Comparison of ENCODE assay signal across 5 fruit fly cellular contexts in the genomic region with DNA sequence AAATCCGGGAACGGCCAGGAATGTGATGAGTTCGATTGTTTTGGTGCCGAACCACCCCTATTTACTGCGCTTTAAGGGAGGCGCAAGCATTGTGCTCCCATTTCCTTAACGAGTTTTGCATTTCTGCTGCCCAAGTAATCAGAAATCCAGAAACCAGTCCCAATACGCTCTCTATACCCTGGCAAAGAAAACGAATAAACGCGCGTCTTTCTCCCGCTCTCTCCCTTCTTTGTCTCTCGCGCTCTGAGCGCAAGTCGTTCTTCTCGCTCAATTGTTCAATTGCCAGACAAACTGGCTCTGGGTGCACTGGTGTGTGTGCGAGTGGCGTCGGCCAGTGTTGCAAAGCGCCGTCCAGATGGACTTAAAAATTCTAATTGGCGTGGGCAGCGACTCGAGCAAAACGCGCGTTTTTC.
TF ChIP-seq lines count a peak whose summit lies in the region.

No protein-coding gene starts in this region.

TF ChIP-seq in whole organism, adult, 20 proteins besides CTCF, POLR2A, EP300 and RAD21 (continued from another document):
- peak; percentile 62 for TF ChIP-seq toe (GFP tag; optimal IDR thresholded peaks at IDR 0.05; lab: Kevin White, UChicago)
- peak; percentile 76 for TF ChIP-seq cic (GFP tag; optimal IDR thresholded peaks at IDR 0.05; lab: Kevin White, UChicago)
- peak; percentile 71 for TF ChIP-seq CG5204 (GFP tag; optimal IDR thresholded peaks at IDR 0.05; lab: Kevin White, UChicago)
- TF ChIP-seq CG7045 (GFP tag; optimal IDR thresholded peaks at IDR 0.05; lab: Kevin White, UChicago), result peak; percentile 94
- TF ChIP-seq ovo (GFP tag; optimal IDR thresholded peaks at IDR 0.05; lab: Kevin White, UChicago), result peak; percentile 36

TF ChIP-seq in whole organism, embryonic, 481 proteins besides CTCF, POLR2A, EP300 and RAD21 (continued from another document and continues in another):
- TF ChIP-seq CG8089 (GFP tag; optimal IDR thresholded peaks at IDR 0.05; lab: Kevin White, UChicago), result peak; percentile 98
- TF ChIP-seq CkIIα-i1 (GFP tag; IDR thresholded peaks at IDR 0.05; lab: Robert Waterston, UW), result peak; percentile 82; the same call in 1 of the 2 replicates
- TF ChIP-seq Ptx1 (GFP tag; IDR thresholded peaks at IDR 0.05; lab: Robert Waterston, UW), result peak; percentile 99
- peak; percentile 82 for TF ChIP-seq CG31365 (tag; optimal IDR thresholded peaks at IDR 0.05; lab: Kevin White, UChicago)
- TF ChIP-seq CG15479 (GFP tag; optimal IDR thresholded peaks at IDR 0.05; lab: Kevin White, UChicago), result peak; percentile 81
- TF ChIP-seq sc (optimal IDR thresholded peaks at IDR 0.05; lab: Kevin White, UChicago), result no peak
- peak; percentile 97 for TF ChIP-seq sc (GFP tag; optimal IDR thresholded peaks at IDR 0.05; lab: Kevin White, UChicago)
- peak; percentile 95 for TF ChIP-seq kay (GFP tag; optimal IDR thresholded peaks at IDR 0.05; lab: Kevin White, UChicago)
- TF ChIP-seq Fer1 (GFP tag; optimal IDR thresholded peaks at IDR 0.05; lab: Kevin White, UChicago), result peak; percentile 91
- TF ChIP-seq CG4707 (GFP tag; optimal IDR thresholded peaks at IDR 0.05; lab: Kevin White, UChicago), result peak; percentile 89
- TF ChIP-seq Optix (GFP tag; IDR thresholded peaks at IDR 0.05; lab: Robert Waterston, UW), result peak; percentile 99
- TF ChIP-seq ap (GFP tag; IDR thresholded peaks at IDR 0.05; lab: Robert Waterston, UW), result peak; percentile 98
- peak; percentile 94 for TF ChIP-seq Spps (tag; optimal IDR thresholded peaks at IDR 0.05; lab: Kevin White, UChicago)
- peak; percentile 84 for TF ChIP-seq cg (GFP tag; optimal IDR thresholded peaks at IDR 0.05; lab: Kevin White, UChicago)
- TF ChIP-seq ase (GFP tag; IDR thresholded peaks at IDR 0.05; lab: Robert Waterston, UW), result peak; percentile 98
- peak; percentile 97 for TF ChIP-seq sob (GFP tag; IDR thresholded peaks at IDR 0.05; lab: Robert Waterston, UW)
- peak; percentile 93 for TF ChIP-seq onecut (GFP tag; IDR thresholded peaks at IDR 0.05; lab: Robert Waterston, UW)
- TF ChIP-seq CG10147 (GFP tag; optimal IDR thresholded peaks at IDR 0.05; lab: Kevin White, UChicago), result peak; percentile 77
- TF ChIP-seq E2f1 (GFP tag; IDR thresholded peaks at IDR 0.05; lab: Robert Waterston, UW), result peak; percentile 98
- peak; percentile 96 for TF ChIP-seq CG9215 (GFP tag; IDR thresholded peaks at IDR 0.05; lab: Robert Waterston, UW)
- peak; percentile 98 for TF ChIP-seq az2 (GFP tag; optimal IDR thresholded peaks at IDR 0.05; lab: Kevin White, UChicago)
- peak; percentile 83 for TF ChIP-seq CG13296 (GFP tag; optimal IDR thresholded peaks at IDR 0.05; lab: Kevin White, UChicago)
- peak; percentile 95 for TF ChIP-seq stwl (tag; optimal IDR thresholded peaks at IDR 0.05; lab: Kevin White, UChicago)
- peak; percentile 96 for TF ChIP-seq CG18764 (GFP tag; optimal IDR thresholded peaks at IDR 0.05; lab: Kevin White, UChicago)
- TF ChIP-seq CG10267 (tag; optimal IDR thresholded peaks at IDR 0.05; lab: Kevin White, UChicago), result peak; percentile 91
- peak; percentile 95 for TF ChIP-seq rib (GFP tag; IDR thresholded peaks at IDR 0.05; lab: Robert Waterston, UW)
- TF ChIP-seq Abd-B (GFP tag; optimal IDR thresholded peaks at IDR 0.05; lab: Kevin White, UChicago), result peak; percentile 98
- peak; percentile 96 for TF ChIP-seq NfI (GFP tag; optimal IDR thresholded peaks at IDR 0.05; lab: Kevin White, UChicago)
- no peak for TF ChIP-seq mld (GFP tag; IDR thresholded peaks at IDR 0.05; lab: Robert Waterston, UW; ENCODE audit: partially characterized antibody)
- TF ChIP-seq grau (tag; optimal IDR thresholded peaks at IDR 0.05; lab: Kevin White, UChicago), result peak; percentile 94

TF ChIP-seq in whole organism, prepupa, 60 proteins besides CTCF, POLR2A, EP300 and RAD21 (continued from another document and continues in another):
- peak; percentile 96 for TF ChIP-seq CG8119 (GFP tag; IDR thresholded peaks at IDR 0.05; lab: Robert Waterston, UW)
- TF ChIP-seq CG10631 (GFP tag; optimal IDR thresholded peaks at IDR 0.05; lab: Kevin White, UChicago), result peak; percentile 96
- TF ChIP-seq Sox102F (GFP tag; optimal IDR thresholded peaks at IDR 0.05; lab: Kevin White, UChicago), result peak; percentile 99
- peak; percentile 96 for TF ChIP-seq CG10669 (GFP tag; optimal IDR thresholded peaks at IDR 0.05; lab: Kevin White, UChicago)
- peak; percentile 98 for TF ChIP-seq Ets21C (GFP tag; optimal IDR thresholded peaks at IDR 0.05; lab: Kevin White, UChicago)
- peak; percentile 98 for TF ChIP-seq net (GFP tag; optimal IDR thresholded peaks at IDR 0.05; lab: Kevin White, UChicago)
- TF ChIP-seq ss (GFP tag; optimal IDR thresholded peaks at IDR 0.05; lab: Kevin White, UChicago), result peak; percentile 85 to 94
- peak; percentile 99 for TF ChIP-seq pdm3 (GFP tag; optimal IDR thresholded peaks at IDR 0.05; lab: Kevin White, UChicago)
- TF ChIP-seq vri (GFP tag; optimal IDR thresholded peaks at IDR 0.05; lab: Kevin White, UChicago), result peak; percentile 98
- TF ChIP-seq Hr39 (GFP tag; optimal IDR thresholded peaks at IDR 0.05; lab: Kevin White, UChicago), result peak; percentile 99
- peak; percentile 86 for TF ChIP-seq CG4318 (GFP tag; optimal IDR thresholded peaks at IDR 0.05; lab: Kevin White, UChicago)
- peak; percentile 99 for TF ChIP-seq CG6792 (GFP tag; optimal IDR thresholded peaks at IDR 0.05; lab: Kevin White, UChicago)
- peak; percentile 89 for TF ChIP-seq Blimp-1 (GFP tag; optimal IDR thresholded peaks at IDR 0.05; lab: Kevin White, UChicago)
- peak; percentile 92 for TF ChIP-seq CG11762 (GFP tag; optimal IDR thresholded peaks at IDR 0.05; lab: Kevin White, UChicago; ENCODE audit: insufficient read depth)
- peak; percentile 90 for TF ChIP-seq CG6808 (GFP tag; optimal IDR thresholded peaks at IDR 0.05; lab: Kevin White, UChicago)
- TF ChIP-seq Met (GFP tag; optimal IDR thresholded peaks at IDR 0.05; lab: Kevin White, UChicago), result peak; percentile 98
- TF ChIP-seq Eip75B (GFP tag; optimal IDR thresholded peaks at IDR 0.05; lab: Kevin White, UChicago), result peak; percentile 98
- peak; percentile 78 for TF ChIP-seq Hr38 (GFP tag; optimal IDR thresholded peaks at IDR 0.05; lab: Kevin White, UChicago)
- peak; percentile 98 for TF ChIP-seq CG11294 (GFP tag; IDR thresholded peaks at IDR 0.05; lab: Robert Waterston, UW)
- peak; percentile 99 for TF ChIP-seq CG31627 (GFP tag; optimal IDR thresholded peaks at IDR 0.05; lab: Kevin White, UChicago)
- TF ChIP-seq CG7368 (GFP tag; optimal IDR thresholded peaks at IDR 0.05; lab: Kevin White, UChicago), result peak; percentile 99
- TF ChIP-seq esn (GFP tag; optimal IDR thresholded peaks at IDR 0.05; lab: Kevin White, UChicago), result peak; percentile 99
- TF ChIP-seq Sox14 (GFP tag; optimal IDR thresholded peaks at IDR 0.05; lab: Kevin White, UChicago), result peak; percentile 99
- TF ChIP-seq CG6854 (GFP tag; optimal IDR thresholded peaks at IDR 0.05; lab: Kevin White, UChicago), result peak; percentile 91
- TF ChIP-seq topi (GFP tag; optimal IDR thresholded peaks at IDR 0.05; lab: Kevin White, UChicago), result peak; percentile 98
- TF ChIP-seq CG16779 (tag; optimal IDR thresholded peaks at IDR 0.05; lab: Kevin White, UChicago), result peak; percentile 92
- peak; percentile 80 for TF ChIP-seq fkh (GFP tag; optimal IDR thresholded peaks at IDR 0.05; lab: Kevin White, UChicago)
- TF ChIP-seq cyc (GFP tag; optimal IDR thresholded peaks at IDR 0.05; lab: Kevin White, UChicago), result peak; percentile 99
- peak; percentile 95 for TF ChIP-seq fd85E (GFP tag; optimal IDR thresholded peaks at IDR 0.05; lab: Kevin White, UChicago)
- peak; percentile 85 for TF ChIP-seq CG9139 (GFP tag; optimal IDR thresholded peaks at IDR 0.05; lab: Kevin White, UChicago)
- TF ChIP-seq Ets96B (tag; optimal IDR thresholded peaks at IDR 0.05; lab: Kevin White, UChicago), result peak; percentile 95

TF ChIP-seq in whole organism, pupa, 21 proteins besides CTCF, POLR2A, EP300 and RAD21 (continued from another document):
- TF ChIP-seq CG4496 (GFP tag; IDR thresholded peaks at IDR 0.05; lab: Robert Waterston, UW) (peak; percentile 99), CG17806 (tag; optimal IDR thresholded peaks at IDR 0.05; lab: Kevin White, UChicago) (peak; percentile 90), CG8301 (tag; optimal IDR thresholded peaks at IDR 0.05; lab: Kevin White, UChicago) (peak; percentile 85), fd96Ca (GFP tag; IDR thresholded peaks at IDR 0.05; lab: Robert Waterston, UW) (peak; percentile 99)

TF ChIP-seq in whole organism, wandering third instar larva, 38 proteins besides CTCF, POLR2A, EP300 and RAD21 (continued from another document):
- TF ChIP-seq h (GFP tag; optimal IDR thresholded peaks at IDR 0.05; lab: Kevin White, UChicago) (peak; percentile 98), ey (GFP tag; optimal IDR thresholded peaks at IDR 0.05; lab: Kevin White, UChicago) (peak; percentile 99), foxo (GFP tag; optimal IDR thresholded peaks at IDR 0.05; lab: Kevin White, UChicago) (peak; percentile 91 to 99), usp (GFP tag; optimal IDR thresholded peaks at IDR 0.05; lab: Kevin White, UChicago) (no peak), Myc (optimal IDR thresholded peaks at IDR 0.05; lab: Kevin White, UChicago) (no peak), sv (GFP tag; optimal IDR thresholded peaks at IDR 0.05; lab: Kevin White, UChicago) (peak; percentile 93), OdsH (GFP tag; optimal IDR thresholded peaks at IDR 0.05; lab: Kevin White, UChicago) (peak; percentile 98), Sp1 (GFP tag; optimal IDR thresholded peaks at IDR 0.05; lab: Kevin White, UChicago) (peak; percentile 95), tai (GFP tag; optimal IDR thresholded peaks at IDR 0.05; lab: Kevin White, UChicago) (peak; percentile 96), Hr83 (GFP tag; optimal IDR thresholded peaks at IDR 0.05; lab: Kevin White, UChicago; ENCODE audit: poor library complexity, severe bottlenecking) (peak; percentile 91), CG9705 (GFP tag; optimal IDR thresholded peaks at IDR 0.05; lab: Kevin White, UChicago) (peak; percentile 50), lola (GFP tag; optimal IDR thresholded peaks at IDR 0.05; lab: Kevin White, UChicago) (no peak), rgr (GFP tag; optimal IDR thresholded peaks at IDR 0.05; lab: Kevin White, UChicago) (peak; percentile 99), CrebA (GFP tag; optimal IDR thresholded peaks at IDR 0.05; lab: Kevin White, UChicago; ENCODE audit: borderline replicate concordance) (peak; percentile 88), HLH106 (tag; optimal IDR thresholded peaks at IDR 0.05; lab: Kevin White, UChicago) (peak; percentile 97), Mio (GFP tag; optimal IDR thresholded peaks at IDR 0.05; lab: Kevin White, UChicago) (peak; percentile 93), sage (GFP tag; optimal IDR thresholded peaks at IDR 0.05; lab: Kevin White, UChicago) (peak; percentile 92), Dif (GFP tag; optimal IDR thresholded peaks at IDR 0.05; lab: Kevin White, UChicago; ENCODE audit: partially characterized antibody) (peak; percentile 98), Jra (GFP tag; optimal IDR thresholded peaks at IDR 0.05; lab: Kevin White, UChicago) (peak; percentile 95), dmrt93B (GFP tag; optimal IDR thresholded peaks at IDR 0.05; lab: Kevin White, UChicago) (peak; percentile 96)
